Fruit fly (Drosophila melanogaster): ENCODE data around the gene tty.
A peak's percentile ranks its signal among the peaks of the same experiment; 100 is the strongest.

tty gene

DNA sequence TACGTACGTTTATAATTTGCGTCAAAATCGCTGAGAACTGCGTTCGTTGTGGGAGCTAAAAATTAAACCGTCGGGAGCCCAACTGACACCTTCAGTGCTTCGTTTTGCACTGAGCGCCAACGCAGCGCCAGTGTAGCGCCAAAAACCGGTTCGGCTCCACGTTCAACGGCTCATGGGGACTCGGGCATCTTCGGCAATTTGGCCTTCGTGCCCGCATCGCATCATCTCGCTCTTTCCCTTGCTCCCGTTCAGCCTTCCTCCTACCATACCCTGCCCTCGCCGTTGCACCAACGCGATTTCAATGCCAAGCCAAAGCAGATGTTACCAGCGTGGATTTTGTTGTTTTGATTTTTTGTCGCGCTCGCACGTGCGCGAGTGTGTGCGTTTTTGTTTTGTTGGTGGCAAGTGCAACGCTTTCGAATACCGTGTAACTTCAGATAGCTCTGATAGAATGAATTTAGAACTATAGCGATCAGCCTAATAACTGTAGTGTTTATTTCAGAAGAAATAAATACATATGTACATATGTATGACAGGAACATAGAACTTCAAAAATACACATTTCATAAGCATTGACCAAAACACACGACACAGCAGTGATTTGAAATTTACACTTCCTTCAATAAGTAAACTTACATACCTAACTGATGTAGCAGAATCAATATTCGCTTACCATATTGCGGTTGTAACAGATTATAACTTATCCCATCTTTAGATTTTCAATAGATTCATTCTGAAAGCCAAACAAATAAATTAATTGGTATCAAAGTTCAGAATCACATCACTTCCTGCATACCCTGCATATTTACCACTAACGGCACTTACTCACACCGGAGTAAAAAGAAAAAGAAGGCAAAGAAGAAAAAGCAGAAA is 58.2 kb downstream of the tty start, which contains the start of gene Mnr (continued):
- TF ChIP-seq CG18262 (tag; optimal IDR thresholded peaks at IDR 0.05) (peak; percentile 14), insv (GFP tag; optimal IDR thresholded peaks at IDR 0.05) (no peak), Bteb2 (GFP tag; optimal IDR thresholded peaks at IDR 0.05) (no peak), CG10543 (GFP tag; optimal IDR thresholded peaks at IDR 0.05) (peak; percentile 86), zen2 (GFP tag; IDR thresholded peaks at IDR 0.05; ENCODE audit: partially characterized antibody) (no peak), Hr51 (GFP tag; optimal IDR thresholded peaks at IDR 0.05) (no peak), CG10267 (tag; optimal IDR thresholded peaks at IDR 0.05) (no peak), Awh (GFP tag; IDR thresholded peaks at IDR 0.05) (no peak), Nf-YC (tag; optimal IDR thresholded peaks at IDR 0.05) (peak; percentile 22), sisA (GFP tag; IDR thresholded peaks at IDR 0.05) (no peak), pros (GFP tag; optimal IDR thresholded peaks at IDR 0.05) (peak; percentile 49), Poxn (GFP tag; IDR thresholded peaks at IDR 0.05) (no peak), Dip3 (GFP tag; optimal IDR thresholded peaks at IDR 0.05) (no peak), exex (tag; optimal IDR thresholded peaks at IDR 0.05) (no peak), Dp (GFP tag; optimal IDR thresholded peaks at IDR 0.05) (no peak), cad (GFP tag; optimal IDR thresholded peaks at IDR 0.05) (no peak), br (optimal IDR thresholded peaks at IDR 0.05) (no peak), CG17186 (GFP tag; optimal IDR thresholded peaks at IDR 0.05) (no peak), Kr (GFP tag; optimal IDR thresholded peaks at IDR 0.05) (no peak), CG32767 (GFP tag; IDR thresholded peaks at IDR 0.05) (no peak), NFAT (GFP tag; IDR thresholded peaks at IDR 0.05) (peak; percentile 21; the same call in 1 of the 2 replicates), Mrtf (GFP tag; IDR thresholded peaks at IDR 0.05) (no peak), Myb (GFP tag; optimal IDR thresholded peaks at IDR 0.05) (no peak), Stat92E (GFP tag; optimal IDR thresholded peaks at IDR 0.05) (peak in 1 of 3 experiments; percentile 30), CG18599 (GFP tag; optimal IDR thresholded peaks at IDR 0.05) (no peak), dysf (GFP tag; IDR thresholded peaks at IDR 0.05) (0 out of 3 replicates have a peak, but pooled peaks have one; percentile 2), Asciz (GFP tag; optimal IDR thresholded peaks at IDR 0.05) (no peak), Ptx1 (GFP tag; IDR thresholded peaks at IDR 0.05) (0 out of 2 replicates have a peak, but pooled peaks have one; percentile 7), CG7987 (GFP tag; optimal IDR thresholded peaks at IDR 0.05) (peak; percentile 22), CG18476 (GFP tag; optimal IDR thresholded peaks at IDR 0.05) (no peak), CG6791 (GFP tag; IDR thresholded peaks at IDR 0.05; ENCODE audit: partially characterized antibody) (no peak), hb (GFP tag; IDR thresholded peaks at IDR 0.05; ENCODE audit: partially characterized antibody) (no peak), Bgb (GFP tag; IDR thresholded peaks at IDR 0.05; ENCODE audit: partially characterized antibody) (peak; percentile 43; the same call in 1 of the 2 replicates), CG30403 (GFP tag; optimal IDR thresholded peaks at IDR 0.05) (peak; percentile 30), CG8290 (GFP tag; optimal IDR thresholded peaks at IDR 0.05) (no peak), CG8290 (tag; optimal IDR thresholded peaks at IDR 0.05) (peak in 1 of 2 experiments; percentile 70), Trl (optimal IDR thresholded peaks at IDR 0.05) (peak in 1 of 2 experiments; percentile 32), Trl (GFP tag; optimal IDR thresholded peaks at IDR 0.05) (no peak), pan (optimal IDR thresholded peaks at IDR 0.05) (no peak), pan (GFP tag; optimal IDR thresholded peaks at IDR 0.05 in 1 of 2, IDR thresholded peaks at IDR 0.05 in 1 of 2) (peak in 1 of 2 experiments; percentile 56), PHDP (tag; optimal IDR thresholded peaks at IDR 0.05) (no peak)
